Worm (Caenorhabditis elegans) whole organism, L4/young adult: ENCODE results near the gene F56D5.6.

ENCODE experiments used
- W03F9.2 ChIP-seq: fragments of 150-350 bp; optimal IDR thresholded peaks from 2 replicates; lab custom pipeline; 2014; ENCODE audit warnings: missing biosample characterization, missing genetic modification characterization
- dao-5 ChIP-seq: sonication (generic microtip); optimal IDR thresholded peaks from 2 replicates; lab custom pipeline; 2016; ENCODE audit warnings: missing genotype, missing genetic modification characterization, moderate library complexity, missing compliant biosample characterization
- him-1 ChIP-seq: sonication (generic microtip); optimal IDR thresholded peaks from 2 replicates; lab custom pipeline; 2016; ENCODE audit warnings: missing genotype, missing genetic modification reagents, missing genetic modification characterization, missing compliant biosample characterization

F56D5.6 gene

DNA sequence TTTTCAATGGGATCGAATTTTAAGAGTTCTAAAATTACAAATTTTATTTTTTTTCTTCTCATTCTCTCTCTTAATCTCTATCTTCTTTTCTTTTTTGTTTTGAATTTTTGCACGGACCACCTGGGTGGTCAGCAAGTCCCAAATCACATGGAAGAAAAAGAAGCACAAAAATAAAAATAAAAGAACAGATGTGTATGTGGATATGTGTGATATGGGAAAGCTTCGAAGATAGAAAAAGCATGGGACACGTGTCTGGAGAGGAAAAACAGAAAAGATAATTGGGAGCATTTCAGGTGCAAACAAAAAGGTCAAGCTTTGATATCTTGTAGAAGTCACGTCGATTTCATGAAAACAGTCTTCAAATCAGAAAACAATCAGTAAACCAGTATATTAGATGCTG, 45.5 kb downstream of the F56D5.6 start, which contains the start of gene hsp-12.6:
Gene hsp-12.6, minus strand, starts transcription at position 20 of the 400 bp plus-strand sequence.
- TF ChIP-seq dao-5 (tag; lab: Kevin White, UChicago) (no peak), W03F9.2 (tag; lab: Kevin White, UChicago) (no peak), him-1 (tag; lab: Kevin White, UChicago) (no peak)

DNA sequence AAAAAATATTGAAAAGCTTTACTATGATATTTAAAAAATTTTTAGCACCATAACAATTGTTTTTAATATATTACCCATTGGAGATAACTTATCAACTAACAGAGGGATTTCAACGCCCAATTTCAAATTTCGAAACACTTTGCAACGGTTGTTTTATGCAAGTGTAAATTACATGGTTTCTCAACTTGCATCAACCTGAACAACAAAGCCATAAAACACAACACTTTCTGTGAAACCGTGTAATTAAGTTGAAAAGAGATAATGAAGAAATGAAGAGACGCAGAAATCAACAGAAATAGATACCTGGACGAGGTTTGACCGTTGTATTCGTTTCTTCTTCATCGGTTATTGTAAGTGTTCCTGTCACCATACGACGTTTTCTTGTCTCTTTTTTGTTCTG, 48.7 kb downstream of the F56D5.6 start, which contains the start of gene cpin-1:
Gene cpin-1, plus strand, starts transcription at position 301 of the 400 bp plus-strand sequence.
- TF ChIP-seq dao-5 (tag; lab: Kevin White, UChicago) (no peak), W03F9.2 (tag; lab: Kevin White, UChicago) (no peak), him-1 (tag; lab: Kevin White, UChicago) (no peak)

DNA sequence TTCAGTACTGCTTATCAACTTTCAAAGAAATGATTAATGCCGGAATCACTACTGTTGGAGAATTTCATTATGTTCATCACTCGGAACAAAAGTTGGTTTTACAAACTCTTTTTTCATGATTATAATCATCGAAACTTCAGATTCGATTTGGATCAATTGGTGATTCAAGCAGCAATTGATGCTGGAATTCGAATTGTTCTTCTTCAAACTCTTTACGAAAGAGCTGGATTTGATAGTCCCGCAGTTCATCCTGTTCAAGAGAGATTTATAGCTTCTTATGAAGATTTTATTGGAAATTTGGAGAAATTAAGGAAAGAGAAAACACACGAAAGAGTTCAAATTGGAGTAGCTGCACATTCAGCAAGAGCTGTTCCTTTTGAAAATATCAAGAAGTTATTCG, 50.1 kb downstream of the F56D5.6 start:
- TF ChIP-seq dao-5 (tag; lab: Kevin White, UChicago) (no peak), W03F9.2 (tag; lab: Kevin White, UChicago) (no peak), him-1 (tag; lab: Kevin White, UChicago) (no peak)

DNA sequence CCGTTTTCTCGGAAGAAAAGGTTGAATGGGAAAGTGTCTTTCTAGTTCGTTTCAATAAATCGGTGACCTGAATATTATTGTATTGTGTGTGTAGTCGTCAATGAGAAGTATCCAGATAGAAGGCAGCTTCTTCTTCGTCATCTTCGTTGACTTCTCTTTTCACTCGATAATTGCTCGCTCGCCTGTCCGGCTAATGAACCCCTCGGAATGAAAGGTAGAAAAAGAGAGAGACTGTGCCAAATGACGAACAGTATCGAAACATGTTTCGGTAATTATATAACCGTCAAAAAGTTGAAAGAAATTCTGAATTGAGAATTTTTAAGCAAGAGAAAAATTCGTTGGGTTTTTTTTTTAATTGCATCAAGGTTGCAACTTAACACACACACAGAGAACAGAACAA, 55.7 kb downstream of the F56D5.6 start, which contains the start of gene cutl-17:
Gene cutl-17, minus strand, starts transcription at position 101 of the 400 bp plus-strand sequence.
- TF ChIP-seq dao-5 (tag; lab: Kevin White, UChicago) (no peak), him-1 (tag; lab: Kevin White, UChicago) (no peak), W03F9.2 (tag; lab: Kevin White, UChicago) (no peak)

DNA sequence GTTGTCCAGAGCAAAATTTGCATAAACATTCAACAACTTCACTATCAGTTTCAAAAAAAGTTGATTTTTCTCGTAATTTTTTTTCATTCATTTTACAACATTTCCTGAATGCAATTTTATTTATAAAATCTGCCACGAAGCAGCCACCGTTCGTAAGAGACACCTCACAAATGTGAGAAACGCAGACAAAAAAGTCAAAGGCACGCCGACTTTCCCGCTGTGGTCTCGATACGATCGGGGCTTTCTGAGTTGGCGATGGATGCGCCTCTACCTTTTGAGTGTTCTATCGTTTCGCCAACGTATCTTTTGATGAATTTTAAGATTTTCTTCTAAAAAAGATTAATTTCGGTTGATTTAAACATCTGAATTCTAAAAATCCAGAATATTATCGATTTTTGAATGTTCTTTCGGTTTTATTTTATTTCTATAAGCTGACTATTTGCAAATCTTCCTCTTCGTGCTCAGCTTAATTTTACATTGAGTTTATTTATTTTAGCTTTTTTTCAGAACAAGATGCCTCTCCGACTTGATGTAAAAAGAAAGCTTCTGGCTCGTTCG, 57.6 kb downstream of the F56D5.6 start, which contains the start of gene copb-2:
Gene copb-2, plus strand, starts transcription at position 508 of the 558 bp plus-strand sequence.
- TF ChIP-seq him-1 (tag; lab: Kevin White, UChicago) (no peak), dao-5 (tag; lab: Kevin White, UChicago) (no peak), W03F9.2 (tag; lab: Kevin White, UChicago) (no peak)
